Fruit fly (Drosophila melanogaster): ENCODE data around the gene CG32263.

Gene CG32263

dm6 chr3L:3788790-3789421, 22.0 kb downstream of the CG32263 start (continued):
- TF ChIP-seq lilli (GFP tag; optimal IDR thresholded peaks at IDR 0.05) (no peak), nmo (GFP tag; optimal IDR thresholded peaks at IDR 0.05) (peak; percentile 20), CG13287 (GFP tag; IDR thresholded peaks at IDR 0.05; ENCODE audit: partially characterized antibody) (peak; percentile 54; the same call in 1 of the 2 replicates), ftz-f1 (GFP tag; optimal IDR thresholded peaks at IDR 0.05) (no peak), CG8765 (GFP tag; IDR thresholded peaks at IDR 0.05) (no peak), az2 (GFP tag; optimal IDR thresholded peaks at IDR 0.05) (no peak), Fer3 (tag; optimal IDR thresholded peaks at IDR 0.05) (peak; percentile 7), Hr3 (GFP tag; optimal IDR thresholded peaks at IDR 0.05) (no peak), CG8388 (GFP tag; optimal IDR thresholded peaks at IDR 0.05) (peak; percentile 42), bsh (GFP tag; optimal IDR thresholded peaks at IDR 0.05) (peak in 1 of 2 experiments; percentile 40), twi (tag; optimal IDR thresholded peaks at IDR 0.05) (no peak), Optix (GFP tag; IDR thresholded peaks at IDR 0.05) (no peak; the same call in 2 of the 3 replicates), crc (GFP tag; optimal IDR thresholded peaks at IDR 0.05) (no peak), CG10366 (GFP tag; IDR thresholded peaks at IDR 0.05) (no peak), zen (tag; optimal IDR thresholded peaks at IDR 0.05) (no peak), CG31365 (tag; optimal IDR thresholded peaks at IDR 0.05) (peak; percentile 96), Oaz (GFP tag; IDR thresholded peaks at IDR 0.05) (no peak), tgo (GFP tag; IDR thresholded peaks at IDR 0.05) (no peak), Tbp (GFP tag; optimal IDR thresholded peaks at IDR 0.05) (no peak), CG43689 (GFP tag; IDR thresholded peaks at IDR 0.05) (no peak), pfk (GFP tag; optimal IDR thresholded peaks at IDR 0.05) (no peak), Mes4 (GFP tag; optimal IDR thresholded peaks at IDR 0.05) (no peak), Oli (tag; optimal IDR thresholded peaks at IDR 0.05) (no peak), row (GFP tag; IDR thresholded peaks at IDR 0.05) (peak; percentile 38; the same call in 2 of the 3 replicates), otp (GFP tag; IDR thresholded peaks at IDR 0.05) (no peak), BEAF-32 (GFP tag; optimal IDR thresholded peaks at IDR 0.05) (no peak), Bdp1 (GFP tag; optimal IDR thresholded peaks at IDR 0.05) (no peak), CG11456 (GFP tag; IDR thresholded peaks at IDR 0.05) (no peak; the same call in 2 of the 3 replicates), CG7556 (GFP tag; optimal IDR thresholded peaks at IDR 0.05) (peak; percentile 31), CG15479 (GFP tag; optimal IDR thresholded peaks at IDR 0.05) (no peak), shn (GFP tag; optimal IDR thresholded peaks at IDR 0.05) (no peak), CG1647 (GFP tag; optimal IDR thresholded peaks at IDR 0.05) (no peak), prd (optimal IDR thresholded peaks at IDR 0.05) (no peak), prd (GFP tag; IDR thresholded peaks at IDR 0.05) (no peak; the same call in 2 of the 3 replicates), ATbp (GFP tag; optimal IDR thresholded peaks at IDR 0.05) (peak; percentile 39), CG15601 (tag; optimal IDR thresholded peaks at IDR 0.05) (peak; percentile 38), CG15269 (tag; optimal IDR thresholded peaks at IDR 0.05) (peak; percentile 12), pan (optimal IDR thresholded peaks at IDR 0.05) (no peak), pan (GFP tag; optimal IDR thresholded peaks at IDR 0.05 in 1 of 2, IDR thresholded peaks at IDR 0.05 in 1 of 2) (peak in 1 of 2 experiments; percentile 22), CG30431 (GFP tag; optimal IDR thresholded peaks at IDR 0.05) (no peak), Stat92E (GFP tag; optimal IDR thresholded peaks at IDR 0.05) (no peak), pho (GFP tag; optimal IDR thresholded peaks at IDR 0.05) (no peak), CG10654 (GFP tag; optimal IDR thresholded peaks at IDR 0.05) (no peak), Taf1 (GFP tag; IDR thresholded peaks at IDR 0.05) (no peak), CG17612 (GFP tag; IDR thresholded peaks at IDR 0.05) (0 out of 2 replicates have a peak, but pooled peaks have one; percentile 11), CTCF (GFP tag; optimal IDR thresholded peaks at IDR 0.05) (no peak), Abd-B (GFP tag; optimal IDR thresholded peaks at IDR 0.05) (no peak), CG4328 (GFP tag; optimal IDR thresholded peaks at IDR 0.05) (no peak), CG1024 (GFP tag; IDR thresholded peaks at IDR 0.05) (no peak), CG42726 (GFP tag; IDR thresholded peaks at IDR 0.05; ENCODE audit: partially characterized antibody) (peak; percentile 81), toy (GFP tag; IDR thresholded peaks at IDR 0.05) (no peak)

All from whole organism, embryonic.